Worm (Caenorhabditis elegans): Measurements from ENCODE around the gene T04C10.3.

- no peak for TF ChIP-seq lsy-2 (tag; optimal IDR thresholded peaks at IDR 0.05)
- TF ChIP-seq nhr-25 (tag; optimal IDR thresholded peaks at IDR 0.05) = no peak
- TF ChIP-seq fos-1 (tag; optimal IDR thresholded peaks at IDR 0.05) = no peak
Measured at ce11 chrX:14791195-14791739, 20.9 kb upstream of the T04C10.3 start.

Measured in whole organism, L2 larva.